Worm (Caenorhabditis elegans) whole organism, L1 larva: ENCODE results near the gene clec-205.

ENCODE experiments used
- F16B12.6 ChIP-seq: fragments of 150-350 bp; optimal IDR thresholded peaks from 2 replicates; lab custom pipeline; 2014; ENCODE audit warnings: missing biosample characterization, missing genetic modification characterization
- ama-1 ChIP-seq: fragments of 150-350 bp; optimal IDR thresholded peaks from 2 replicates; lab custom pipeline; 2014
- egl-13 ChIP-seq: sonication (generic microtip); optimal IDR thresholded peaks from 2 replicates; lab custom pipeline; 2016; ENCODE audit warnings: missing genotype, missing genetic modification reagents, missing genetic modification characterization, missing compliant biosample characterization
- egl-27 ChIP-seq, 2 experiments: fragments of 150-350 bp in 1 of 2; sonication (generic microtip); optimal IDR thresholded peaks; 3 replicates each; lab custom pipeline; 2017 to 2018; ENCODE audit warnings: missing biosample characterization in 2 of 2, missing genetic modification characterization in 2 of 2, missing genetic modification reagents in 2 of 2
- hlh-4 ChIP-seq: sonication (generic microtip); optimal IDR thresholded peaks from 2 replicates; lab custom pipeline; 2016; ENCODE audit warnings: mild to moderate bottlenecking, missing genetic modification characterization, missing compliant biosample characterization
- lin-35 ChIP-seq, 2 experiments: fragments of 150-350 bp; optimal IDR thresholded peaks; 2 replicates each; lab custom pipeline; 2014; ENCODE audit warnings: missing biosample characterization in 2 of 2, missing genetic modification characterization in 2 of 2, missing genetic modification reagents in 2 of 2
- nhr-28 ChIP-seq: fragments of 150-350 bp; optimal IDR thresholded peaks from 2 replicates; lab custom pipeline; 2014; ENCODE audit warnings: missing biosample characterization, missing genetic modification characterization
- nhr-47 ChIP-seq: sonication (generic microtip); optimal IDR thresholded peaks from 2 replicates; lab custom pipeline; 2016; ENCODE audit warnings: mild to moderate bottlenecking, missing genetic modification characterization, moderate library complexity, missing compliant biosample characterization
- pag-3 ChIP-seq: sonication (generic microtip); optimal IDR thresholded peaks from 2 replicates; lab custom pipeline; 2017; ENCODE audit warnings: missing genetic modification characterization, mild to moderate bottlenecking, missing compliant biosample characterization, antibody characterized with exemption, borderline replicate concordance; ENCODE audit not compliant: insufficient read depth
- tbx-2 ChIP-seq: sonication (generic microtip); optimal IDR thresholded peaks from 2 replicates; lab custom pipeline; 2016; ENCODE audit warnings: missing genetic modification characterization, missing compliant biosample characterization
- unc-98 ChIP-seq: fragments of 200-800 bp; sonication (Bioruptor generic); IDR thresholded peaks from 2 replicates; pipeline ENCODE4 v1.3.6; 2022; ENCODE audit warnings: missing genetic modification characterization, missing compliant biosample characterization

DNA sequence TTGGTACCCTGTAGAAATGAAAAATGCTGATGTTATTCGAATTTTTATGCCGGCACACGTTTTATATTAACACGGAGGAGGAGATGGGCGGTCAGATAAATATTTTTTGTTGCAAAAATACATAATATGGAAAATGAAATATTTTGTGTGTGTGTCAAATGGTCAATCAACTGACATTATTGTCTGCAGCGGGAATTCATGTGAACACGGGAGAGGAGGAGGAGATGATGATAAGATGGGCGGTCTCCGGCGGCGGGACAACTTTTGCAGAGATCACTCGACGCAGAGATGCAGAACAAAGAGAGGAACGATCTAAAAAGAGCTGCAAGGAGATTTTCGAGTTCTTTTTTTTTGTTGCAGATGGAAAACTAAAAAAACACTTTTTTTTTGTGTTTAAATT, 11.0 kb downstream of the clec-205 start, which contains the start of gene dhs-13:
- TF ChIP-seq hlh-4 (tag; lab: Kevin White, UChicago) (no peak), nhr-47 (tag; lab: Kevin White, UChicago) (no peak), lin-35 (GFP tag; optimal IDR thresholded peaks at IDR 0.05; lab: Kevin White, UChicago) (peak in 1 of 2 experiments; percentile 41), pag-3 (tag; lab: Kevin White, UChicago) (no peak), F16B12.6 (no peak), ama-1 (lab: Kevin White, UChicago) (no peak), unc-98 (GFP tag; lab: Robert Waterston, UW) (no peak), egl-13 (tag; lab: Kevin White, UChicago) (no peak), nhr-28 (no peak), egl-27 (tag; optimal IDR thresholded peaks at IDR 0.05; lab: Kevin White, UChicago) (no peak), tbx-2 (tag; lab: Kevin White, UChicago) (no peak)
